Fruit fly (Drosophila melanogaster) whole organism, wandering third instar larva: ENCODE results near the gene Chd64.

Experiments used
- CG32264 ChIP-seq: fragments of 200-800 bp; sonication (Bioruptor generic); optimal IDR thresholded peaks from 2 replicates; lab custom pipeline; 2016; ENCODE audit warnings: missing biosample characterization, missing genetic modification characterization
- CG9705 ChIP-seq: fragments of 200-800 bp; sonication (Bioruptor generic); optimal IDR thresholded peaks from 2 replicates; lab custom pipeline; 2018; ENCODE audit warnings: missing biosample characterization, mild to moderate bottlenecking, missing genetic modification characterization
- Dfd ChIP-seq: fragments of >200 bp; optimal IDR thresholded peaks from 2 replicates; lab custom pipeline; 2017; ENCODE audit warnings: missing biosample characterization, missing genetic modification characterization
- Dif ChIP-seq: fragments of 200-275, 200-300 bp; sonication (Bioruptor generic); optimal IDR thresholded peaks from 2 replicates; lab custom pipeline; 2018; ENCODE audit warnings: missing biosample characterization, missing genetic modification characterization; ENCODE audit not compliant: partially characterized antibody
- HLH106 ChIP-seq: fragments of 200-800 bp; optimal IDR thresholded peaks from 3 replicates; lab custom pipeline; 2019; ENCODE audit warnings: missing biosample characterization, mild to moderate bottlenecking, missing genetic modification characterization, moderate library complexity
- Hnf4 ChIP-seq: fragments of 200-800 bp; sonication (Bioruptor generic); optimal IDR thresholded peaks from 2 replicates; lab custom pipeline; 2016; ENCODE audit warnings: missing biosample characterization, mild to moderate bottlenecking, missing genetic modification characterization
- Hr78 ChIP-seq: fragments of >200 bp; optimal IDR thresholded peaks from 2 replicates; lab custom pipeline; 2017; ENCODE audit warnings: missing biosample characterization, missing genetic modification characterization
- Hr83 ChIP-seq: fragments of 200-300 bp; sonication (Bioruptor generic); optimal IDR thresholded peaks from 2 replicates; lab custom pipeline; 2016; ENCODE audit warnings: missing biosample characterization, mild to moderate bottlenecking, missing genetic modification characterization, moderate library complexity; ENCODE audit not compliant: poor library complexity, severe bottlenecking
- Jra ChIP-seq: sonication (Bioruptor generic); optimal IDR thresholded peaks from 2 replicates; lab custom pipeline; 2016; ENCODE audit warnings: missing biosample characterization, missing genetic modification characterization
- Mio ChIP-seq: sonication (Bioruptor generic); optimal IDR thresholded peaks from 2 replicates; lab custom pipeline; 2016; ENCODE audit warnings: missing biosample characterization, missing genetic modification characterization
- Myc ChIP-seq: fragments of >200 bp; optimal IDR thresholded peaks from 2 replicates; lab custom pipeline; 2017
- N ChIP-seq: fragments of >200 bp; optimal IDR thresholded peaks from 2 replicates; lab custom pipeline; 2018; ENCODE audit warnings: missing biosample characterization, missing external identifiers, missing genetic modification characterization
- OdsH ChIP-seq: fragments of 200-800 bp; sonication (Bioruptor generic); optimal IDR thresholded peaks from 2 replicates; lab custom pipeline; 2016; ENCODE audit warnings: missing biosample characterization, mild to moderate bottlenecking, missing genetic modification characterization
- Rel ChIP-seq, 2 experiments: fragments of 200-800 bp; sonication (Bioruptor generic) in 1 of 2; optimal IDR thresholded peaks; 2 replicates in 1 of 2; 3 replicates in 1 of 2; lab custom pipeline; 2016 to 2019; ENCODE audit warnings: mild to moderate bottlenecking in 2 of 2, missing biosample characterization in 2 of 2, missing genetic modification characterization in 2 of 2, moderate library complexity in 1 of 2
- Sp1 ChIP-seq: fragments of 200-800 bp; sonication (Bioruptor generic); optimal IDR thresholded peaks from 3 replicates; lab custom pipeline; 2019; ENCODE audit warnings: missing biosample characterization, mild to moderate bottlenecking, missing genetic modification characterization, moderate library complexity
- Vsx2 ChIP-seq: fragments of 200-300, 225-300 bp; sonication (Bioruptor generic); optimal IDR thresholded peaks from 2 replicates; lab custom pipeline; 2018; ENCODE audit warnings: missing biosample characterization, missing genetic modification characterization; ENCODE audit not compliant: partially characterized antibody
- br ChIP-seq: fragments of 200-800 bp; sonication (Bioruptor generic); optimal IDR thresholded peaks from 2 replicates; lab custom pipeline; 2016; ENCODE audit warnings: missing biosample characterization, missing genetic modification characterization
- brk ChIP-seq: fragments of 200-800 bp; sonication (Bioruptor generic); optimal IDR thresholded peaks from 2 replicates; lab custom pipeline; 2016; ENCODE audit warnings: missing biosample characterization, mild to moderate bottlenecking, missing genetic modification characterization
- dl ChIP-seq, 2 experiments: fragments of 175-275, 200-275 bp in 1 of 2; fragments of 200-275 bp in 1 of 2; sonication (Bioruptor generic); optimal IDR thresholded peaks; lab custom pipeline; 2018; ENCODE audit warnings: mild to moderate bottlenecking in 2 of 2, missing biosample characterization in 2 of 2, missing genetic modification characterization in 2 of 2, moderate library complexity in 2 of 2; ENCODE audit not compliant: partially characterized antibody in 2 of 2, insufficient read depth in 1 of 2
- dmrt93B ChIP-seq: fragments of 200-800 bp; sonication (Bioruptor generic); optimal IDR thresholded peaks from 2 replicates; lab custom pipeline; 2018; ENCODE audit warnings: missing biosample characterization, mild to moderate bottlenecking, missing genetic modification characterization
- dsf ChIP-seq: sonication (Bioruptor generic); optimal IDR thresholded peaks from 2 replicates; lab custom pipeline; 2016; ENCODE audit warnings: missing biosample characterization, missing genetic modification characterization, borderline replicate concordance
- ey ChIP-seq: fragments of 200-800 bp; sonication (Bioruptor generic); optimal IDR thresholded peaks from 2 replicates; lab custom pipeline; 2016; ENCODE audit warnings: missing biosample characterization, missing genetic modification characterization
- foxo ChIP-seq, 2 experiments: fragments of 200-800 bp; sonication (Bioruptor generic); optimal IDR thresholded peaks; 2 replicates in 1 of 2; 3 replicates in 1 of 2; lab custom pipeline; 2016 to 2017; ENCODE audit warnings: missing biosample characterization in 2 of 2, missing genetic modification characterization in 2 of 2
- fru ChIP-seq: fragments of 200-800 bp; sonication (Bioruptor generic); optimal IDR thresholded peaks from 3 replicates; lab custom pipeline; 2016; ENCODE audit warnings: missing biosample characterization, mild to moderate bottlenecking, missing genetic modification characterization
- h ChIP-seq: fragments of 200-800 bp; sonication (Bioruptor generic); optimal IDR thresholded peaks from 3 replicates; lab custom pipeline; 2016; ENCODE audit warnings: missing biosample characterization, mild to moderate bottlenecking, missing genetic modification characterization
- jim ChIP-seq: fragments of 175-275, 200-325 bp; sonication (Bioruptor generic); optimal IDR thresholded peaks from 2 replicates; lab custom pipeline; 2016; ENCODE audit warnings: missing biosample characterization, mild to moderate bottlenecking, missing genetic modification characterization
- lola ChIP-seq: fragments of >200 bp; optimal IDR thresholded peaks from 2 replicates; lab custom pipeline; 2017; ENCODE audit warnings: missing biosample characterization, missing genetic modification characterization
- pan ChIP-seq: fragments of >200 bp; optimal IDR thresholded peaks from 2 replicates; lab custom pipeline; 2017
- psq ChIP-seq: fragments of 200-800 bp; sonication (Bioruptor generic); optimal IDR thresholded peaks from 3 replicates; lab custom pipeline; 2017; ENCODE audit warnings: missing biosample characterization, mild to moderate bottlenecking, missing genetic modification characterization, moderate library complexity
- rgr ChIP-seq: fragments of 200-800 bp; sonication (Bioruptor generic); optimal IDR thresholded peaks from 3 replicates; lab custom pipeline; 2016; ENCODE audit warnings: missing biosample characterization, mild to moderate bottlenecking, missing genetic modification characterization
- sage ChIP-seq: fragments of 200-800 bp; sonication (Bioruptor generic); optimal IDR thresholded peaks from 2 replicates; lab custom pipeline; 2016; ENCODE audit warnings: missing biosample characterization, mild to moderate bottlenecking, missing genetic modification characterization
- sv ChIP-seq: fragments of 200-800 bp; sonication (Bioruptor generic); optimal IDR thresholded peaks from 3 replicates; lab custom pipeline; 2016; ENCODE audit warnings: missing biosample characterization, missing genetic modification characterization
- usp ChIP-seq: fragments of >200 bp; optimal IDR thresholded peaks from 2 replicates; lab custom pipeline; 2017; ENCODE audit warnings: missing biosample characterization, missing genetic modification characterization
- woc ChIP-seq: sonication (Bioruptor generic); optimal IDR thresholded peaks from 2 replicates; lab custom pipeline; 2016; ENCODE audit warnings: missing biosample characterization, mild to moderate bottlenecking, missing genetic modification characterization

The Chd64 gene

DNA sequence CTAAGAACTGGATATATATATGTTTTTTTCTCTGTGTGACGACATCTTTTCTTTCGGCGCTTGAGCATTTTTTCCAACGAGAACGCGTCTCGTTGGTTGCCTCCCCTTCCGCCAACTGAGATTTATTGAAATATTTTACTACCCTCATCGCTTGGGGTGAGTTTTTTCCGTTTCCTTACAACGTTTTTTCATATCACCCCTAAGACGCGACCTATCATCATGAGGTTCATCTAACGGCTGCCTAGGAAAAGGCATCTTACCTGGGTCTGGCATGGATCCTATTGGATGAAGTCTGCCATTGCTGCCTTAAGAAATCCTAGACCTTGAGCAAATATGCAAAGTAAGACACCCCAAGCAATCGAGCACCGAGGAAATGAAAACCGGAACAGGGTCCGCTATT lies 37.1 kb upstream of the Chd64 start:
- TF ChIP-seq pan (lab: Kevin White, UChicago) (no peak), Hr78 (GFP tag; lab: Kevin White, UChicago) (no peak), Mio (no peak), usp (GFP tag; lab: Kevin White, UChicago) (no peak), Hnf4 (no peak), N (GFP tag; lab: Kevin White, UChicago) (no peak), CG32264 (no peak), Rel (GFP tag; optimal IDR thresholded peaks at IDR 0.05; lab: Kevin White, UChicago) (no peak), Rel (tag; optimal IDR thresholded peaks at IDR 0.05; lab: Kevin White, UChicago) (no peak), Vsx2 (no peak), ey (GFP tag; lab: Kevin White, UChicago) (no peak), fru (no peak), rgr (GFP tag; lab: Kevin White, UChicago) (no peak)

DNA sequence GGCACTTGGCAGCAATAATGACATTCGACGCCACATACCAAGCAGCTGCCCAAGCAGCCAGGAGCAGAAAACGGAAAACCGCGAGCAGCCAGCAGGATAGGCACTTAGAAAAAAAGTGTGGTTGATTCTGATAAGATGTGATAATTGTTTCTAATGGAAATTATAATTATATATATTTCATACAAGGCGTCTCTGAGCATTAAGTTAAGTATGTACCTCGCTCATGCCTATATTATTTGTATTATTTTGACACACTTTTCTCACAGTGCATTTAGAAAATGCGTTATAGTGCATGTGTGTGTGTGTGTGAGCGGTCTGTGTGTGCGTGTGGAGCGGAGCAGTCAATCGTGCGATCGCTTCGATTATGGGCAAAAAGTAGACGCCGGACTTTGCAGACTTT lies 36.2 kb upstream of the Chd64 start:
- TF ChIP-seq Hnf4, result peak; percentile 37
- peak; percentile 60 for TF ChIP-seq brk (GFP tag; lab: Kevin White, UChicago)
- peak; percentile 49 for TF ChIP-seq OdsH (GFP tag; lab: Kevin White, UChicago)
- peak; percentile 54 for TF ChIP-seq br (GFP tag; lab: Kevin White, UChicago)
- TF ChIP-seq h (GFP tag; lab: Kevin White, UChicago), result peak; percentile 76
- TF ChIP-seq Myc (lab: Kevin White, UChicago), result no peak
- no peak for TF ChIP-seq N (GFP tag; lab: Kevin White, UChicago)
- no peak for TF ChIP-seq Jra
- no peak for TF ChIP-seq dsf (GFP tag; lab: Kevin White, UChicago)
- TF ChIP-seq sv (GFP tag; lab: Kevin White, UChicago), result no peak
- TF ChIP-seq HLH106 (tag; lab: Kevin White, UChicago), result peak; percentile 78
- TF ChIP-seq fru, result peak; percentile 67
- TF ChIP-seq Rel (GFP tag; optimal IDR thresholded peaks at IDR 0.05; lab: Kevin White, UChicago), result no peak
- TF ChIP-seq Rel (tag; optimal IDR thresholded peaks at IDR 0.05; lab: Kevin White, UChicago), result no peak
- peak; percentile 61 for TF ChIP-seq ey (GFP tag; lab: Kevin White, UChicago)
- peak in 1 of 2 experiments; percentile 70 for TF ChIP-seq foxo (GFP tag; optimal IDR thresholded peaks at IDR 0.05; lab: Kevin White, UChicago)
- TF ChIP-seq Hr78 (GFP tag; lab: Kevin White, UChicago), result no peak
- peak; percentile 19 for TF ChIP-seq woc (GFP tag; lab: Kevin White, UChicago)
- TF ChIP-seq sage (GFP tag; lab: Kevin White, UChicago), result peak; percentile 40
- TF ChIP-seq dl (GFP tag; optimal IDR thresholded peaks at IDR 0.05; lab: Kevin White, UChicago; ENCODE audit: insufficient read depth in 1 of 2, partially characterized antibody in 2 of 2), result no peak
- TF ChIP-seq Sp1, result peak; percentile 72
- TF ChIP-seq Hr83 (GFP tag; lab: Kevin White, UChicago), result no peak
- peak; percentile 38 for TF ChIP-seq CG9705 (GFP tag; lab: Kevin White, UChicago)
- peak; percentile 75 for TF ChIP-seq rgr (GFP tag; lab: Kevin White, UChicago)
- TF ChIP-seq dmrt93B (GFP tag; lab: Kevin White, UChicago), result peak; percentile 34
- no peak for TF ChIP-seq Vsx2
- peak; percentile 38 for TF ChIP-seq psq

DNA sequence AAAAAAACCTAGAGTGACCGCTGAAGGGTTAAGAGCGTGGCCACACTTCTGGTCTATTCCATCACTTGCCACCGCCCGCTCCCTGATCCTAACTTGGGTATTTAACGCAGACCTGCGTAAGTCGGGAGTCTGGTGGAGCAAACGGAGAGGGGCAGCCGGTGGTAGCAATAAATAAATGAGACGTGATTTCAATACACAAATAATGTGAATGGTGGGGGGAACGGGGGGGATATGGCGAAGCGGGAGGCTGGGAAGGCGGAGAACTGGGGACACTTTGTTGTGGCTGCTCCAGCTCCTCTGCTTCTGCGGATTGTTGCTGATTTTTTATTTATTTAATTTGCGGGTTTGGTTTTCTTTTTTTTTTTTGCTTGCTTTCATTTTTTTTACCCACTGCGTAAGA lies 35.7 kb upstream of the Chd64 start:
- TF ChIP-seq lola (GFP tag; lab: Kevin White, UChicago) (no peak), Hr83 (GFP tag; lab: Kevin White, UChicago) (no peak), Hr78 (GFP tag; lab: Kevin White, UChicago) (no peak), Jra (no peak), CG9705 (GFP tag; lab: Kevin White, UChicago) (no peak), Dfd (no peak)
- TF ChIP-seq, all 38 proteins: peak for 0

DNA sequence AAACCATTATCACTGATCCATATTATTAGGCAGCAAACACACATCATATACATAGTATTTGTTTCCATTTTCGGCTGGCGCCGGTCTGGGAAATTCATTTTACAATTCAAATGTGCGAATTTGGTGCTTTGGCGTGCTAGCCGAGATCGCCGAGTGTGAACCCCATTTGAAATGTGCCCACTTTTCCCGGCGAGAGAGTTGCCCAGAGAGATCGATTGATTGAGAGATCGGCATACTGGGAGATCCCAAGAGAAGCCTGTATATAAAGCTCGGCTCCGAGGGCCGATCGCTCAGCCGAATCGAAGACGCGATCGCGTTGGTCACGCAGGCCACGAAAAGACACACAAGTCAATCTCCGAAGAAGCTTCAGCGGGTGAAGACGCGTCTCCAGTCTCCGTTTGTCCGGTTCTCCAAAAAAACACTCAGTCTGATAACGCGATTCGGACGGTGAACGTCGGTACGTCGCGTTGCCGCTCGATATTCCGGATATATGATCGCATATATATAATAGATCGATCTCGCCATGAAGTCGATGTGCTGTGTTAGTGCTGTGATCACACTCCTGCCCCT lies 26.3 kb upstream of the Chd64 start, which contains the start of gene CG1299:
CG1299 (plus strand) TSS at position 291 of the 570 bp plus-strand sequence.
- peak; percentile 13 for TF ChIP-seq jim (GFP tag; lab: Kevin White, UChicago)
- TF ChIP-seq woc (GFP tag; lab: Kevin White, UChicago), result no peak
- TF ChIP-seq Rel (GFP tag; optimal IDR thresholded peaks at IDR 0.05; lab: Kevin White, UChicago), result no peak
- peak; percentile 93 for TF ChIP-seq Rel (tag; optimal IDR thresholded peaks at IDR 0.05; lab: Kevin White, UChicago)
- TF ChIP-seq Dif, result peak; percentile 35
- TF ChIP-seq h (GFP tag; lab: Kevin White, UChicago), result peak; percentile 20
- TF ChIP-seq Sp1, result no peak
- TF ChIP-seq dl (GFP tag; optimal IDR thresholded peaks at IDR 0.05; lab: Kevin White, UChicago; ENCODE audit: insufficient read depth in 1 of 2, partially characterized antibody in 2 of 2), result peak in 1 of 2 experiments; percentile 44
- TF ChIP-seq Vsx2, result peak; percentile 10
- TF ChIP-seq fru, result peak; percentile 24
- TF ChIP-seq br (GFP tag; lab: Kevin White, UChicago), result peak; percentile 9
- TF ChIP-seq Hnf4, result no peak
